Fruit fly (Drosophila melanogaster) whole organism, embryonic: ENCODE results near the gene CG13601.

Source experiments
- HLH3B ChIP-seq: fragments of 200-800 bp; sonication (Bioruptor generic); IDR thresholded peaks from 2 replicates; pipeline ENCODE4 v1.3.6; 2022; ENCODE audit warnings: missing biosample characterization, missing genetic modification characterization
- Lpt ChIP-seq: fragments of >200 bp; optimal IDR thresholded peaks from 2 replicates; lab custom pipeline; 2018; ENCODE audit warnings: missing biosample characterization, missing genetic modification characterization

DNA sequence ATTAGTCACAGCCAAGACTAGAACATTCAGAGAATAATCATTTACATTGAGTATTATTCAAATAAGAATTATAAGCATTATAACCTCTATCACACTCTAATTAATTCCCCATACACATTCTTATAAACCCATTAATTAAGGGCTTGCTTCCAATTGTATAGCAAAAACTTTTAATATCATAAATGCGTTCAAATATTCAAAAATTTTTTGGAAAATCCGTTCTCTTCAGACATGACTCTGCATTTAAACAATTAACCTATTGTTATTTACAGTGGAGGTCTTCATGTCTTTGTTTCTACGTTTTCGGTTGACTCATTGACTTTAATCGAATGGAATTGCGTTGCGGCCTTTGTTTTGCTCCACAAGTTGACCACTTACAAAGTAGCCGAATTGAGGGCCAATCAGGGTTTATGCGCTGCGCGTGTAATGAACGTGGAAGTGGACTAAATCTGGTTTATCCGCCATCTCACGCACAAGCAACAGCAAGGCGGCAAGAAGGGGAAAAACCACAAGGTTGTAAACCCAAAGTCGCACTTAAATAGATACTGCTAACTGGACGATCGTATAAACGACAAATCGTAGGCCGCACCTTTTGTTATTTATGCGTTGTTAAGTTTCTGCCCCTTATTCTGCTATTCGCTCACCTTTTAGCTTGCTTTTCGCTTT lies 6.4 kb downstream of the CG13601 start:
- no peak for TF ChIP-seq Lpt (GFP tag; lab: Kevin White, UChicago)
- TF ChIP-seq HLH3B (GFP tag; lab: Robert Waterston, UW), result peak; percentile 42; the same call in 1 of the 2 replicates
